Fruit fly (Drosophila melanogaster) S2 (cell line): Measurements from ENCODE around the gene CG33490.

Source experiments
- CG8478 ChIP-seq: fragments of >200 bp; optimal IDR thresholded peaks from 2 replicates; lab custom pipeline; 2018
- CTCF ChIP-seq, 2 experiments: fragments of >200 bp; optimal IDR thresholded peaks; 2 replicates each; lab custom pipeline; 2018

The CG33490 gene

dm6 chr3L:11574563-11574962 is at the start of gene CG33490:
Gene CG33490 (minus strand): TSS chr3L:11574663.
- TF ChIP-seq CG8478 (lab: Kevin White, UChicago) (no peak), CTCF (optimal IDR thresholded peaks at IDR 0.05; lab: Kevin White, UChicago) (no peak)

DNA sequence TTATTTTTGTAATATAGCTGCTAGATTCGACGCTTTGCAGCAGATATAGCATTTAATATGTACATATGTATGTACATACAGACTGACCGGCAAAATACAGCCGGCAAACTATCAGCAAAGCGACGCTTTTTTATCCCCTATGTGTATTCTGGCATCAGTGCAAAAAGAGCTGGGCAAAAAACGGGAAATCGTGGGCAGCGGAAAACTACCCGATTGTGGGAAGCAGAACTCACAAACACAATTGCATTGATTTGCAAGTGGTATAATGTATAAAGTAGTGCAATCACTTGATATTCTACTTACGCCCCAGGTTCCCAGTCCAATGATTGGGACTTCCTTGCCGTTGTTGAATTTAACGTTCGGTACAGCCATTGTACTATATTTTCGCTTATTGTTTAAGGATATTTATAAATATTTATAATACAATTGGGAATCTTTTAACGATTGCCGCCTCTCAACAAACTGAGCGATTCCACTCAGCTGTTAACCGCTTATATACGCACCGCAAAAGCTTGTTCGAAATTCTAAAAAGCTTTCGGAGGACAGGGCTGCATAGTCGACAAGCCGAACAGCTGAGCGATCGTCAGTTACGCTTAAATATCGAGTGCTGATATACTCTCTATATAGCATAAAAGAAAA is 48.9 kb upstream of the CG33490 start:
- TF ChIP-seq CTCF (optimal IDR thresholded peaks at IDR 0.05; lab: Kevin White, UChicago): no peak
- TF ChIP-seq CG8478 (lab: Kevin White, UChicago): no peak

- TF ChIP-seq CTCF (optimal IDR thresholded peaks at IDR 0.05; lab: Kevin White, UChicago) (no peak), CG8478 (lab: Kevin White, UChicago) (no peak)
Observed at dm6 chr3L:11622750-11623149, 48.3 kb upstream of the CG33490 start.

- TF ChIP-seq CTCF (optimal IDR thresholded peaks at IDR 0.05; lab: Kevin White, UChicago) (no peak), CG8478 (lab: Kevin White, UChicago) (no peak)
Observed at dm6 chr3L:11620001-11620400, 45.5 kb upstream of the CG33490 start, which contains the start of gene Muc68Ca. Gene Muc68Ca (minus strand): TSS chr3L:11620101.

- no peak for TF ChIP-seq CTCF (optimal IDR thresholded peaks at IDR 0.05; lab: Kevin White, UChicago)
Observed at dm6 chr3L:11609835-11610234, 35.4 kb upstream of the CG33490 start, which contains the start of gene CG42832. Gene CG42832 (plus strand): TSS chr3L:11610135.

dm6 chr3L:11609153-11609809 is 34.8 kb upstream of the CG33490 start, which contains the start of gene Duba:
Gene Duba (minus strand): TSS chr3L:11609465.
- TF ChIP-seq CTCF (optimal IDR thresholded peaks at IDR 0.05; lab: Kevin White, UChicago) (no peak), CG8478 (lab: Kevin White, UChicago) (no peak)

- no peak for TF ChIP-seq CTCF (optimal IDR thresholded peaks at IDR 0.05; lab: Kevin White, UChicago)
Observed at dm6 chr3L:11604227-11604626, 29.8 kb upstream of the CG33490 start.

DNA sequence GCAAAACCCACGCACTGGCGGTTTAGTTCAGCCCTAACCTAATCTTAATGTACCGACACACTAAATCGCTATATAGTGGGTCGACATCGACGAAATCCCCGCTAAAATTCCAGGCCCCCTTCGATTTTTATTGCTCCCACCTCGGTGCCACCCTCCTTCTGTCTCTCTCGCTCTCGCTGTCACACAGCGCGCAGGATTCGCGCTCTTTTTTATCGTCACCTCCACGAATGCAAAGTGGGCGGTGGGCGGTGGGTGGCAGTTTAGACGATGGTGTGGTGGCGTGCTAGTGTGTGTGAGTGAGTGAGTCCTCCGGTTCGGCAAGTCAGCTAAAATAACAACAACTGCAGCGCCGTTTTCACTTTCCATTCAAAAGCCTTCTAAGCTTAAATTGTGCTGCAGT is 27.6 kb upstream of the CG33490 start:
- no peak for TF ChIP-seq CTCF (optimal IDR thresholded peaks at IDR 0.05; lab: Kevin White, UChicago)

DNA sequence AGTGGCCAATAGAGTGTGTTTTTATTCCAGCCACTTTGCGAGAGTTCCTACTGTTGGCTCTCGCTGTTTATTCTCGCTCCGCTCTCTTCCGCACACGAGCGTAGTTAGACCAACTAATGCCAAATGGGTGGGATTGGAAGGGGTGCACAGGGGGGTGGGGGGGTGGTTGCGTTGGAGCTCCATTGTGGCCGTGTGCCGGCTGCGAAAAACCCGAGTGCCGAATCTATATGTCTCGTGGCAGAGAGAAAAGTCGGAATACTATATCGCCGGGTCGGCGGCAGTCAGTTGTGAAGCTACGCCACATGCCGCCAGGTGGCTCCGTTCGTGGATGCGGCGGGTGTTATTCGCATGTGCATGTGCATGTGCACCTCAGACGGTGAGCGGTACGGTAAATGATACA is 26.7 kb upstream of the CG33490 start:
- TF ChIP-seq CTCF (optimal IDR thresholded peaks at IDR 0.05; lab: Kevin White, UChicago): no peak
- TF ChIP-seq CG8478 (lab: Kevin White, UChicago): no peak

DNA sequence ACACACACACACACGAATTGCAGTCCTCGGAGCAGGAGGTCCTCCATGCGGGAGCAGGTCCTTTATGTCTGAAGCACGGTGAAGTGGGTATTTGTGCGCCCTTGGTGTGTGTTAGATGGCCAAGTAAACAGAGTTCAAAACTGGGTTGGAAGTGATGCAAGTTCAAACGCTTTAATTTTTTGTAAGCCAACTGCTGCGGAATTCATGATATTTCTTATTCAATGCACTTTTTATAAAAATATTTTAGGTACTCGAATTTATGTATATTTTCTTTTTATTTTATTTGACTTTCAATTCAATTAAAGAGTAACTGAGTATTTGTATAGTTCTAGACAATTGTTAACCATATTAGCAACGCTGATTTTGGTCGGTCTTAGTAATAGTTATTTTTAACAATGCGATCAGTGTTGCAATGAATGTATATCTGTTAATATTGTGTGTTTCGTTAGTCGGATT is 25.5 kb upstream of the CG33490 start, which contains the start of the genes CG14137 and CG46394:
Gene CG14137, minus strand, starts transcription at position 101 of the 456 bp plus-strand sequence.
Gene CG46394, plus strand, starts transcription at position 406 of the 456 bp plus-strand sequence.
- TF ChIP-seq CG8478 (lab: Kevin White, UChicago) (no peak), CTCF (optimal IDR thresholded peaks at IDR 0.05; lab: Kevin White, UChicago) (no peak)

dm6 chr3L:11599255-11599654 is 24.8 kb upstream of the CG33490 start:
- no peak for TF ChIP-seq CG8478 (lab: Kevin White, UChicago)
- TF ChIP-seq CTCF (optimal IDR thresholded peaks at IDR 0.05; lab: Kevin White, UChicago): no peak

DNA sequence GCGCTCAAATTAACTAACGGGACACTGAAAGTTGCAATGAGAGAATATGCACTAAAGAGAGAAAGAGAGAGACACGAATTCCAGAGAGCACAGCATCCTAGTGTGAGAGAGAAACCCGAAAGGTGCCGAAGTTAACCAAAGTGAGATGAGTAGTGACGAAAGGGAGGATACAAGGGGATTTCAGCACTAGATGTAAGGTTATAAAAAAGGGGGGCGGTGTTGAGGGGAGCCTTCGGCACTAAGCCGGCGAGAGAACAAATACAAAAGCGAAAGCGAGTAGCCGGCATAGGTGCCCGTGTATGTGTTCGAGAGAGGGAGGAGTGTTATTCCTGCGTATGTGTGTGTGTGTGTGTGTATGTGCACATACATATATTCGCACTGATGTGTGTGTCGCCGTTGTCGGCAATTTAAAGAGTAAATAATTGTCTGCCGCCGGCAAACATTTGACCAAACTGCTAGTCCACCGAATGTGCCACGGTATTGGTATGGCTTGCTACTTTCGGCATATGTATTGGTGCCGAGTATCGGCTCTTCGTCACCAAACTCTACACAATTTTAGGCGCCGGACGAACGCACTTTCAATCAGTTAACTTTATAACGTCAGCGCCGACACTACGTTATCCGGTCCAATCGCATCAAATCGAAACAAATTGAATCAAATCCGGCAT is 22.3 kb upstream of the CG33490 start, which contains the start of gene CG7368:
Gene CG7368, plus strand, starts transcription at position 618 of the 668 bp plus-strand sequence.
- TF ChIP-seq CG8478 (lab: Kevin White, UChicago) (no peak), CTCF (optimal IDR thresholded peaks at IDR 0.05; lab: Kevin White, UChicago) (no peak)

- TF ChIP-seq CTCF (optimal IDR thresholded peaks at IDR 0.05; lab: Kevin White, UChicago): no peak
- TF ChIP-seq CG8478 (lab: Kevin White, UChicago): no peak
Observed at dm6 chr3L:11593778-11594177, 19.3 kb upstream of the CG33490 start.

dm6 chr3L:11591803-11592202 is 17.3 kb upstream of the CG33490 start:
- TF ChIP-seq CG8478 (lab: Kevin White, UChicago) (no peak), CTCF (optimal IDR thresholded peaks at IDR 0.05; lab: Kevin White, UChicago) (no peak)

- no peak for TF ChIP-seq CG8478 (lab: Kevin White, UChicago)
- TF ChIP-seq CTCF (optimal IDR thresholded peaks at IDR 0.05; lab: Kevin White, UChicago): no peak
Observed at dm6 chr3L:11591131-11591530, 16.7 kb upstream of the CG33490 start, which contains the start of gene CG33268. Gene CG33268 (minus strand): TSS chr3L:11591231.
